Fruit fly (Drosophila melanogaster): ENCODE data around the gene Ilp3.

DNA sequence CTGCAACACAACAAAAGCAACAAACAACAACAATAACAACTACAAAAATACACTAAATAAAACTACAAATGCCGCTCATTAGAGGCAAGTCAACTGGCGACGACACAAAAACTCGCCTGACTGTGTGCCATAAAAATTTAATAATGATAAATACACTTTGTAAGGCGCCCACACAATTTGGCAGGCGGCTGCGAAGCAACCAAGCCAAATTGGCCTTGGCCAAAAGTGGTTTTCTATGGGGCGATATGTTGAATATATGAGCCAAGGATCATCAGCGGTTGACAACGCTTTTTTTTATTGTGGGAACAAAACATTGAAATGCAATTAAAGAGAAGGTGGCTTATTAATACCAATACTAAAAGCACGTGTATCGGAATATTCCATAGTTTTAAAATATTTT, 48.2 kb upstream of the Ilp3 start:
- TF ChIP-seq CG9948 (tag; optimal IDR thresholded peaks at IDR 0.05): no peak
- no peak for TF ChIP-seq EcR (GFP tag; optimal IDR thresholded peaks at IDR 0.05)
- no peak for TF ChIP-seq rn (GFP tag; IDR thresholded peaks at IDR 0.05)
- no peak for TF ChIP-seq CG4496 (GFP tag; IDR thresholded peaks at IDR 0.05)

Measured in whole organism, pupa.